Worm (Caenorhabditis elegans) whole organism, L3 larva: Measurements from ENCODE around the gene M28.4.

Source experiments
- lin-39 ChIP-seq: fragments of 150-350 bp; optimal IDR thresholded peaks from 2 replicates; lab custom pipeline; 2018; ENCODE audit warnings: missing biosample characterization, missing genetic modification reagents, missing genetic modification characterization
- nhr-12 ChIP-seq: fragments of 150-350 bp; optimal IDR thresholded peaks from 2 replicates; lab custom pipeline; 2014; ENCODE audit warnings: missing biosample characterization, missing genetic modification characterization
- nhr-237 ChIP-seq: fragments of 150-350 bp; optimal IDR thresholded peaks from 2 replicates; lab custom pipeline; 2014; ENCODE audit warnings: missing biosample characterization, missing genetic modification characterization
- nhr-77 ChIP-seq: fragments of 150-350 bp; optimal IDR thresholded peaks from 2 replicates; lab custom pipeline; 2014; ENCODE audit warnings: missing biosample characterization, missing genetic modification characterization
- snpc-4 ChIP-seq: fragments of 150-350 bp; optimal IDR thresholded peaks from 2 replicates; lab custom pipeline; 2014; ENCODE audit warnings: missing biosample characterization, missing genetic modification characterization
- zag-1 ChIP-seq: fragments of 150-350 bp; optimal IDR thresholded peaks from 2 replicates; lab custom pipeline; 2014; ENCODE audit warnings: missing biosample characterization, missing genetic modification characterization

DNA sequence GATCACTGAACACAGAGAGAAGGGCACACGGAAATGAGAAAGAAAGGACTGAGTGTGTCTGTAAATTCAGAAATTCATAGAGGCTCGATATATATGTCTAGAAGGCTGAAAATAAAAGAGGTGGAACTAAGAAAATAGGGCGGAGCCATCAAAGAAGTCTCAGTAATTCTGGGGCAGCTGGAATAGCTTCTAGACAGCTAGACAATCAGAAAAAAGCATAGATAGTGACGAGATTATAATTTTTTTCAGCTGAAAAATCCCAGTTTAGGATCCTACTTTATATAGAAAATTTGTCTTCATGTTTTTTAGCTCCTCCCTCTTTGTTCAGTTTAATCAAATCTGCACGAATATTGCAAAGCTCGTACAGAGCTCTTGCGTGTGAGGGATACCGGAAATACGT is 21.5 kb downstream of the M28.4 start, which contains the start of gene D2089.3:
- TF ChIP-seq lin-39 (no peak), zag-1 (tag; lab: Kevin White, UChicago) (no peak), nhr-77 (tag; lab: Kevin White, UChicago) (no peak), snpc-4 (tag; lab: Kevin White, UChicago) (no peak), nhr-12 (tag; lab: Kevin White, UChicago) (no peak), nhr-237 (tag; lab: Kevin White, UChicago) (no peak)
